Fruit fly (Drosophila melanogaster): ENCODE results near the gene CG34164.

CG34164 gene

DNA sequence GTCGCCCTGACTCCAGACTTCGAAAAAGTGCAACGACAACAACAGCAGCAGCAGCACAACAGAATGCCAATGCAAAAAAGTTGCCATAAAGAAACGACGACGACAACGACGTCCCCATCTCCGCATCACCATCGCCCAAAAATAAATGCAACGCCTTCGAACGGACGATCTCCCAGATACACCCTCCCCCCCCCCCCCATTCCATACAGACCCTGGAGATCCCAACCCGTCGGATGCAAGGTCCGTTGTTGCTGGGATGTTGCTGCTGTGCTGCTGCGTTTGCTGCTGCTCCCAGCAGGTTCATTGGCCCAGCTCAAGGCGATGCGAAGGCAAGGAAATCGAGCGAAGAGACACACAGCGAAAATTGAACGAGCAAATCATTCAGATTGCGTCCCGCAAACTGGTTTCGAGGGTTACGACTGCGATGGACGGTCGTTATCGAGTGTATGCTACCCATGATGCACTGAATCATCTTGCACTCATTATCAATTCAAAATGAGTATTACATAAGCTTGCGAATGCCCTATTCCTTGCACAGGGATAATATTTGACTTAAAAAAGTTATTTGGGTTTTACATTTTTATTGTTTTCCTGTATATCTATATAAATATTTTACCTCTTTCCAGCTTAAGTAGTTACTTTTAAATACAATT lies 42.3 kb upstream of the CG34164 start:
- TF ChIP-seq CG12605 (GFP tag; IDR thresholded peaks at IDR 0.05) (peak; percentile 42), Pif1A (GFP tag; optimal IDR thresholded peaks at IDR 0.05) (peak; percentile 38), fd96Ca (GFP tag; IDR thresholded peaks at IDR 0.05) (peak; percentile 67; the same call in 2 of the 3 replicates), CG4496 (GFP tag; IDR thresholded peaks at IDR 0.05) (peak; percentile 68), CG9948 (tag; optimal IDR thresholded peaks at IDR 0.05) (no peak), CG14655 (GFP tag; optimal IDR thresholded peaks at IDR 0.05) (no peak), D1 (tag; optimal IDR thresholded peaks at IDR 0.05) (no peak), Pif1B (GFP tag; optimal IDR thresholded peaks at IDR 0.05) (peak; percentile 36), CG8301 (tag; optimal IDR thresholded peaks at IDR 0.05) (peak; percentile 33), CG15710 (tag; optimal IDR thresholded peaks at IDR 0.05) (peak; percentile 30), CG17806 (tag; optimal IDR thresholded peaks at IDR 0.05) (peak; percentile 32), Ets98B (GFP tag; IDR thresholded peaks at IDR 0.05) (no peak), Snoo (tag; optimal IDR thresholded peaks at IDR 0.05) (peak; percentile 62), CG8159 (tag; optimal IDR thresholded peaks at IDR 0.05) (peak; percentile 21), CG32121 (GFP tag; IDR thresholded peaks at IDR 0.05) (no peak; the same call in 1 of the 2 replicates), rn (GFP tag; IDR thresholded peaks at IDR 0.05) (no peak), CG34367 (tag; optimal IDR thresholded peaks at IDR 0.05) (peak; percentile 29), gl (tag; optimal IDR thresholded peaks at IDR 0.05) (peak; percentile 85), CG10348 (GFP tag; IDR thresholded peaks at IDR 0.05) (no peak), CG13204 (GFP tag; optimal IDR thresholded peaks at IDR 0.05) (peak; percentile 98), EcR (GFP tag; optimal IDR thresholded peaks at IDR 0.05) (peak; percentile 100)

dm6 chr2L:12020735-12021134 lies 35.4 kb upstream of the CG34164 start, which contains the start of gene Wdr81:
Gene Wdr81, minus strand, starts transcription at chr2L:12020960.
- TF ChIP-seq CG12605 (GFP tag; IDR thresholded peaks at IDR 0.05) = no peak
- TF ChIP-seq CG17806 (tag; optimal IDR thresholded peaks at IDR 0.05) = no peak
- no peak for TF ChIP-seq CG15710 (tag; optimal IDR thresholded peaks at IDR 0.05)
- no peak for TF ChIP-seq fd96Ca (GFP tag; IDR thresholded peaks at IDR 0.05)
- no peak for TF ChIP-seq Ets98B (GFP tag; IDR thresholded peaks at IDR 0.05)
- TF ChIP-seq CG32121 (GFP tag; IDR thresholded peaks at IDR 0.05) = no peak
- no peak for TF ChIP-seq Pif1A (GFP tag; optimal IDR thresholded peaks at IDR 0.05)

dm6 chr2L:12021193-12021592 lies 35.0 kb upstream of the CG34164 start:
- no peak for TF ChIP-seq CG8159 (tag; optimal IDR thresholded peaks at IDR 0.05)
- TF ChIP-seq CG9948 (tag; optimal IDR thresholded peaks at IDR 0.05) = no peak
- no peak for TF ChIP-seq CG15710 (tag; optimal IDR thresholded peaks at IDR 0.05)
- no peak for TF ChIP-seq CG13204 (GFP tag; optimal IDR thresholded peaks at IDR 0.05)
- TF ChIP-seq Pif1A (GFP tag; optimal IDR thresholded peaks at IDR 0.05) = no peak
- no peak for TF ChIP-seq CG4496 (GFP tag; IDR thresholded peaks at IDR 0.05)
- TF ChIP-seq CG32121 (GFP tag; IDR thresholded peaks at IDR 0.05) = no peak
- no peak for TF ChIP-seq fd96Ca (GFP tag; IDR thresholded peaks at IDR 0.05)
- TF ChIP-seq D1 (tag; optimal IDR thresholded peaks at IDR 0.05) = no peak
- no peak for TF ChIP-seq CG8301 (tag; optimal IDR thresholded peaks at IDR 0.05)
- no peak for TF ChIP-seq Snoo (tag; optimal IDR thresholded peaks at IDR 0.05)
- no peak for TF ChIP-seq Ets98B (GFP tag; IDR thresholded peaks at IDR 0.05)
- TF ChIP-seq gl (tag; optimal IDR thresholded peaks at IDR 0.05) = no peak
- no peak for TF ChIP-seq CG34367 (tag; optimal IDR thresholded peaks at IDR 0.05)
- TF ChIP-seq Pif1B (GFP tag; optimal IDR thresholded peaks at IDR 0.05) = no peak

DNA sequence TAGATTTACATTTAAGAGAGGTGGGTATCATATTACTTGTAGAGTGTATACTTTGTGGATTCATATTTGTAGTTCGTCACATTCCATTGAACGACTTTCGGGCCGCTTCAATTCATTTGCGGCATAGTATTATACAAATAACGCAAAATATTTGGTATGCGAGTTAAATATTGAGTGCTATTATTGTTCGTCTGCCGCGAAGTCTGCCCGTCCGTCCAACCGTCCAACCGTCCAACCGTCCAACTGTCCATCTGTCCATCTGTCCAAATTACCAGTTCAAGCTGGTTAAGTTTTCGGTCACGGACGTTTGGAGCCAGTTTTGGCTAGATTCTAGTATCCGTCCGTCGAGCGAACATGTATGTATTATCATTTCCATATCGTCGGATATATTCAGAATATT lies 32.0 kb upstream of the CG34164 start:
- TF ChIP-seq CG8301 (tag; optimal IDR thresholded peaks at IDR 0.05) = no peak
- no peak for TF ChIP-seq rn (GFP tag; IDR thresholded peaks at IDR 0.05)

- no peak for TF ChIP-seq Pif1A (GFP tag; optimal IDR thresholded peaks at IDR 0.05)
- no peak for TF ChIP-seq gl (tag; optimal IDR thresholded peaks at IDR 0.05)
- TF ChIP-seq CG14655 (GFP tag; optimal IDR thresholded peaks at IDR 0.05) = no peak
- no peak for TF ChIP-seq rn (GFP tag; IDR thresholded peaks at IDR 0.05)
- TF ChIP-seq CG4496 (GFP tag; IDR thresholded peaks at IDR 0.05) = peak; percentile 80
- no peak for TF ChIP-seq CG17806 (tag; optimal IDR thresholded peaks at IDR 0.05)
- peak; percentile 5 for TF ChIP-seq CG15710 (tag; optimal IDR thresholded peaks at IDR 0.05)
- peak; percentile 66 for TF ChIP-seq EcR (GFP tag; optimal IDR thresholded peaks at IDR 0.05)
- TF ChIP-seq CG9948 (tag; optimal IDR thresholded peaks at IDR 0.05) = no peak
- TF ChIP-seq CG10348 (GFP tag; IDR thresholded peaks at IDR 0.05) = 0 out of 2 replicates have a peak, but pooled peaks have one; percentile 7
- TF ChIP-seq fd96Ca (GFP tag; IDR thresholded peaks at IDR 0.05) = peak; percentile 53; the same call in 1 of the 3 replicates
- TF ChIP-seq D1 (tag; optimal IDR thresholded peaks at IDR 0.05) = no peak
- TF ChIP-seq CG32121 (GFP tag; IDR thresholded peaks at IDR 0.05) = peak; percentile 41; the same call in 1 of the 2 replicates
- TF ChIP-seq CG34367 (tag; optimal IDR thresholded peaks at IDR 0.05) = no peak
- no peak for TF ChIP-seq Snoo (tag; optimal IDR thresholded peaks at IDR 0.05)
- TF ChIP-seq CG8301 (tag; optimal IDR thresholded peaks at IDR 0.05) = peak; percentile 29
- peak; percentile 24 for TF ChIP-seq CG13204 (GFP tag; optimal IDR thresholded peaks at IDR 0.05)
- TF ChIP-seq Pif1B (GFP tag; optimal IDR thresholded peaks at IDR 0.05) = no peak
- peak; percentile 67 for TF ChIP-seq Ets98B (GFP tag; IDR thresholded peaks at IDR 0.05)
- TF ChIP-seq CG12605 (GFP tag; IDR thresholded peaks at IDR 0.05) = no peak
- TF ChIP-seq CG8159 (tag; optimal IDR thresholded peaks at IDR 0.05) = peak; percentile 5
Observed at dm6 chr2L:12025505-12025904, 30.6 kb upstream of the CG34164 start.
